Worm (Caenorhabditis elegans): ENCODE data around the gene B0286.1.

B0286.1 gene

ce11 chrII:4376295-4377172 lies 1.8 kb upstream of the B0286.1 start, which contains the start of gene ntl-2 (continued):
- TF ChIP-seq B0261.1 (tag; optimal IDR thresholded peaks at IDR 0.05) (peak; percentile 33), rec-8 (tag; optimal IDR thresholded peaks at IDR 0.05) (no peak), bed-2 (GFP tag; IDR thresholded peaks at IDR 0.05) (0 out of 2 replicates have a peak, but pooled peaks have one; percentile 35), ccch-3 (GFP tag; optimal IDR thresholded peaks at IDR 0.05) (no peak), F49E8.2 (tag; optimal IDR thresholded peaks at IDR 0.05; ENCODE audit: insufficient read depth) (no peak), F52B5.7 (tag; optimal IDR thresholded peaks at IDR 0.05) (peak; percentile 91), snpc-1.3 (tag; optimal IDR thresholded peaks at IDR 0.05; ENCODE audit: insufficient read depth) (no peak), xnd-1 (tag; optimal IDR thresholded peaks at IDR 0.05) (no peak), Y56A3A.18 (GFP tag; IDR thresholded peaks at IDR 0.05) (peak; percentile 86; the same call in 1 of the 2 replicates), lin-54 (GFP tag; optimal IDR thresholded peaks at IDR 0.05) (peak; percentile 88), ZK185.1 (tag; optimal IDR thresholded peaks at IDR 0.05; ENCODE audit: poor library complexity, severe bottlenecking) (peak; percentile 87), cebp-1 (GFP tag; IDR thresholded peaks at IDR 0.05) (peak; percentile 11; the same call in 1 of the 2 replicates), cebp-1 (tag; optimal IDR thresholded peaks at IDR 0.05) (peak; percentile 94), F39B2.1 (GFP tag; IDR thresholded peaks at IDR 0.05) (no peak), dox-1 (GFP tag; IDR thresholded peaks at IDR 0.05) (peak; percentile 96), ceh-79 (tag; optimal IDR thresholded peaks at IDR 0.05) (peak; percentile 41), mxl-1 (tag; optimal IDR thresholded peaks at IDR 0.05) (no peak), pbrm-1 (GFP tag; IDR thresholded peaks at IDR 0.05) (peak; percentile 91), ceh-100 (GFP tag; IDR thresholded peaks at IDR 0.05) (peak; percentile 81), lin-35 (GFP tag; optimal IDR thresholded peaks at IDR 0.05) (peak in 1 of 3 experiments; percentile 80), efl-1 (GFP tag; optimal IDR thresholded peaks at IDR 0.05) (peak; percentile 29), Y67H2A.10 (GFP tag; conservative IDR thresholded peaks at IDR 0.05) (peak; percentile 74), F23B12.7 (tag; optimal IDR thresholded peaks at IDR 0.05; ENCODE audit: insufficient read depth) (peak; percentile 65), hlh-12 (tag; optimal IDR thresholded peaks at IDR 0.05) (no peak), nhr-80 (tag; optimal IDR thresholded peaks at IDR 0.05) (peak; percentile 94), athp-1 (tag; optimal IDR thresholded peaks at IDR 0.05) (peak; percentile 95), tlf-1 (GFP tag; optimal IDR thresholded peaks at IDR 0.05) (peak; percentile 87), cebp-2 (GFP tag; IDR thresholded peaks at IDR 0.05) (0 out of 2 replicates have a peak, but pooled peaks have one; percentile 40), ztf-28 (GFP tag; IDR thresholded peaks at IDR 0.05) (no peak), mcd-1 (GFP tag; IDR thresholded peaks at IDR 0.05) (peak; percentile 97), akir-1 (GFP tag; optimal IDR thresholded peaks at IDR 0.05) (peak; percentile 85), ztf-25 (GFP tag; IDR thresholded peaks at IDR 0.05) (no peak), ceh-91 (GFP tag; IDR thresholded peaks at IDR 0.05) (0 out of 2 replicates have a peak, but pooled peaks have one; percentile 13), K11D2.4 (GFP tag; IDR thresholded peaks at IDR 0.05) (peak; percentile 92), B0035.1 (tag; optimal IDR thresholded peaks at IDR 0.05) (no peak), snpc-1.1 (tag; optimal IDR thresholded peaks at IDR 0.05; ENCODE audit: insufficient read depth) (no peak), lir-1 (GFP tag; conservative IDR thresholded peaks at IDR 0.05) (peak; percentile 74), egl-44 (GFP tag; IDR thresholded peaks at IDR 0.05) (no peak; the same call in 1 of the 2 replicates), ama-1 (optimal IDR thresholded peaks at IDR 0.05) (no peak), ama-1 (GFP tag; optimal IDR thresholded peaks at IDR 0.05) (no peak), F55B11.4 (tag; optimal IDR thresholded peaks at IDR 0.05; ENCODE audit: borderline replicate concordance, insufficient read depth) (no peak), C17E4.6 (GFP tag; IDR thresholded peaks at IDR 0.05) (peak; percentile 66; the same call in 1 of the 2 replicates), F22D6.2 (tag; optimal IDR thresholded peaks at IDR 0.05) (peak; percentile 43), dpl-1 (GFP tag; optimal IDR thresholded peaks at IDR 0.05) (peak; percentile 18), egrh-3 (GFP tag; IDR thresholded peaks at IDR 0.05) (peak; percentile 100), sptf-2 (GFP tag; optimal IDR thresholded peaks at IDR 0.05) (peak; percentile 59)

Data from whole organism, young adult.